Worm (Caenorhabditis elegans) whole organism, midembryonic: ENCODE results near the gene F25B5.5.

Experiments
- T22C8.4 ChIP-seq: fragments of 200-800 bp; sonication (Bioruptor generic); IDR thresholded peaks from 2 replicates; pipeline ENCODE4 v1.3.6; 2022; ENCODE audit warnings: missing genetic modification characterization, missing compliant biosample characterization
- cog-1 ChIP-seq: sonication (generic microtip); optimal IDR thresholded peaks from 2 replicates; lab custom pipeline; 2016; ENCODE audit warnings: missing genetic modification characterization, missing compliant biosample characterization
- flt-1 ChIP-seq: fragments of 200-800 bp; sonication (Bioruptor generic); IDR thresholded peaks from 2 replicates; pipeline ENCODE4 v1.3.6; 2022; ENCODE audit warnings: missing genetic modification characterization, missing compliant biosample characterization
- ref-1 ChIP-seq: fragments of 200-800 bp; sonication (Bioruptor generic); conservative IDR thresholded peaks from 2 replicates; pipeline ENCODE4 v1.3.6; 2022; ENCODE audit warnings: missing genetic modification reagents, missing genetic modification characterization, missing compliant biosample characterization
- ztf-23 ChIP-seq: fragments of 200-800 bp; sonication (Bioruptor generic); IDR thresholded peaks from 2 replicates; pipeline ENCODE4 v1.3.6; 2022; ENCODE audit warnings: missing genetic modification reagents, missing genetic modification characterization, missing compliant biosample characterization
- ztf-29 ChIP-seq: fragments of 200-800 bp; sonication (Bioruptor generic); IDR thresholded peaks from 2 replicates; pipeline ENCODE4 v1.3.6; 2022; ENCODE audit warnings: missing genetic modification reagents, missing genetic modification characterization, missing compliant biosample characterization

DNA sequence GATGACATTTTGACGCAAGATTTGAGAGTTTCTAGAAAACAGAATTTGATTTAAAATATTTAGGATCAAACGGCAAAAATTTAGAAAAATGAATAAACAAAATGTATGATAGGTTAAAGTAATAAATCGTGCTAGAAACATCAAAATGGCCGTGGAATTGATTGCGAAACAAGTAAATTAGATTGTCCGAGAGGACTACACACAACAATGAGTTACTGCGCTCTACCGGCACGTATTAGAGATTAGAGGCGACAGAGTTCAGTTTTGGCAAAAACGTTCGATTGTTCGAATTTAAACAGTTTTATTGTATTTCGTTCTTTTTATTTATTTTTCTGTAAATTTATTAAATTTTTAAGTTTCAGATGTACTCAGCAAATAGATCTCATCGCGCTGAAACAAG lies 20.2 kb downstream of the F25B5.5 start, which contains the start of the genes dnc-2 and bcl-7:
- TF ChIP-seq ztf-23 (no peak), flt-1 (GFP tag; lab: Robert Waterston, UW) (no peak), ref-1 (GFP tag; lab: Robert Waterston, UW) (no peak), cog-1 (tag; lab: Kevin White, UChicago) (no peak), T22C8.4 (GFP tag; lab: Robert Waterston, UW) (no peak), ztf-29 (GFP tag; lab: Robert Waterston, UW) (no peak)
